Fruit fly (Drosophila melanogaster): ENCODE results near the gene RpS5a.

RpS5a gene

dm6 chrX:17147983-17148637, at the start of gene RpS5a (continued):
- TF ChIP-seq Nf-YC (tag; optimal IDR thresholded peaks at IDR 0.05) (peak; percentile 60), luna (GFP tag; optimal IDR thresholded peaks at IDR 0.05) (peak; percentile 69), E2f1 (GFP tag; IDR thresholded peaks at IDR 0.05) (peak; percentile 44; the same call in 1 of the 2 replicates), Dek (tag; optimal IDR thresholded peaks at IDR 0.05) (peak; percentile 51), CG10431 (GFP tag; optimal IDR thresholded peaks at IDR 0.05) (peak; percentile 79), exex (tag; optimal IDR thresholded peaks at IDR 0.05) (peak; percentile 28), tgo (GFP tag; IDR thresholded peaks at IDR 0.05) (peak; percentile 62), hbn (GFP tag; IDR thresholded peaks at IDR 0.05; ENCODE audit: partially characterized antibody) (peak; percentile 45; the same call in 1 of the 2 replicates), CG7745 (tag; optimal IDR thresholded peaks at IDR 0.05) (no peak), Ptx1 (GFP tag; IDR thresholded peaks at IDR 0.05) (peak; percentile 78), peb (GFP tag; IDR thresholded peaks at IDR 0.05) (no peak; the same call in 1 of the 2 replicates), ara (GFP tag; IDR thresholded peaks at IDR 0.05) (peak; percentile 73), twi (tag; optimal IDR thresholded peaks at IDR 0.05) (peak; percentile 60), CG4617 (GFP tag; optimal IDR thresholded peaks at IDR 0.05; ENCODE audit: borderline replicate concordance) (peak; percentile 39), CG10654 (GFP tag; optimal IDR thresholded peaks at IDR 0.05) (peak; percentile 79), chn (GFP tag; optimal IDR thresholded peaks at IDR 0.05) (peak; percentile 63), Sin3A (optimal IDR thresholded peaks at IDR 0.05) (peak; percentile 99), cg (GFP tag; optimal IDR thresholded peaks at IDR 0.05) (peak; percentile 95), Dfd (GFP tag; optimal IDR thresholded peaks at IDR 0.05) (no peak), CG17385 (GFP tag; optimal IDR thresholded peaks at IDR 0.05) (peak; percentile 84), esg (GFP tag; conservative IDR thresholded peaks at IDR 0.05) (peak; percentile 38; the same call in 1 of the 2 replicates), Hr3 (GFP tag; optimal IDR thresholded peaks at IDR 0.05) (peak; percentile 54), CG32772 (GFP tag; IDR thresholded peaks at IDR 0.05) (peak; percentile 60), CG11398 (GFP tag; optimal IDR thresholded peaks at IDR 0.05) (peak; percentile 77), ewg (GFP tag; optimal IDR thresholded peaks at IDR 0.05) (peak; percentile 73), yki (optimal IDR thresholded peaks at IDR 0.05) (no peak), jigr1 (GFP tag; IDR thresholded peaks at IDR 0.05) (no peak), wek (GFP tag; optimal IDR thresholded peaks at IDR 0.05) (peak; percentile 85), Aef1 (GFP tag; IDR thresholded peaks at IDR 0.05) (peak; percentile 75), HHEX (GFP tag; optimal IDR thresholded peaks at IDR 0.05) (peak; percentile 90), disco-r (GFP tag; optimal IDR thresholded peaks at IDR 0.05) (peak; percentile 87), Hsf (GFP tag; optimal IDR thresholded peaks at IDR 0.05) (peak; percentile 78), Dip3 (GFP tag; optimal IDR thresholded peaks at IDR 0.05) (peak; percentile 87), pum (GFP tag; optimal IDR thresholded peaks at IDR 0.05) (peak; percentile 68), dmrt99B (tag; optimal IDR thresholded peaks at IDR 0.05) (peak; percentile 51), CG9932 (GFP tag; IDR thresholded peaks at IDR 0.05) (peak; percentile 77), Doc3 (GFP tag; IDR thresholded peaks at IDR 0.05; ENCODE audit: partially characterized antibody) (peak; percentile 71), CG3065 (GFP tag; optimal IDR thresholded peaks at IDR 0.05) (peak; percentile 65), CG12744 (GFP tag; optimal IDR thresholded peaks at IDR 0.05) (peak; percentile 44), run (tag; optimal IDR thresholded peaks at IDR 0.05) (peak; percentile 34), pita (GFP tag; optimal IDR thresholded peaks at IDR 0.05) (no peak), CG9817 (tag; optimal IDR thresholded peaks at IDR 0.05) (peak; percentile 77), CG7839 (tag; optimal IDR thresholded peaks at IDR 0.05) (peak; percentile 67), lmd (GFP tag; IDR thresholded peaks at IDR 0.05) (peak; percentile 69), CG15601 (tag; optimal IDR thresholded peaks at IDR 0.05) (peak; percentile 47), kah (GFP tag; optimal IDR thresholded peaks at IDR 0.05) (peak; percentile 75), CG14710 (tag; optimal IDR thresholded peaks at IDR 0.05) (peak; percentile 71), CG12391 (tag; optimal IDR thresholded peaks at IDR 0.05) (peak; percentile 66), D19B (GFP tag; optimal IDR thresholded peaks at IDR 0.05) (peak; percentile 70), CG1602 (GFP tag; optimal IDR thresholded peaks at IDR 0.05) (peak; percentile 33)

All from whole organism, embryonic.